Worm (Caenorhabditis elegans): Measurements from ENCODE around the gene F29B9.5.

- no peak for TF ChIP-seq lin-39 (tag; optimal IDR thresholded peaks at IDR 0.05)
- TF ChIP-seq lin-11 (tag; optimal IDR thresholded peaks at IDR 0.05) = no peak
- no peak for TF ChIP-seq nhr-237 (tag; optimal IDR thresholded peaks at IDR 0.05)
Observed at ce11 chrIV:4640941-4641340, 11.3 kb upstream of the F29B9.5 start.

Measured in whole organism, L2 larva.